Fruit fly (Drosophila melanogaster) whole organism, pupa: ENCODE data around the gene CG45067.

Experiments
- CG10348 ChIP-seq: fragments of 200-800 bp; sonication (Bioruptor generic); IDR thresholded peaks from 2 replicates; pipeline ENCODE4 v1.3.6; 2022; ENCODE audit warnings: missing biosample characterization, missing genetic modification characterization
- CG12605 ChIP-seq: fragments of 200-800 bp; sonication (Bioruptor generic); IDR thresholded peaks from 2 replicates; pipeline ENCODE4 v1.3.6; 2022; ENCODE audit warnings: missing biosample characterization, missing genetic modification characterization
- CG13204 ChIP-seq: fragments of 200-800 bp; sonication (Bioruptor generic); optimal IDR thresholded peaks from 2 replicates; lab custom pipeline; 2018; ENCODE audit warnings: missing biosample characterization, mild to moderate bottlenecking, missing genetic modification characterization, moderate library complexity
- CG14655 ChIP-seq: fragments of 200-800 bp; sonication (Bioruptor generic); optimal IDR thresholded peaks from 3 replicates; lab custom pipeline; 2017; ENCODE audit warnings: mild to moderate bottlenecking, missing biosample characterization, missing genetic modification reagents, missing genetic modification characterization
- CG15710 ChIP-seq: fragments of 200-800 bp; sonication (Bioruptor generic); optimal IDR thresholded peaks from 2 replicates; lab custom pipeline; 2018; ENCODE audit warnings: missing biosample characterization, mild to moderate bottlenecking, missing genetic modification characterization, moderate library complexity
- CG17806 ChIP-seq: fragments of 200-800 bp; sonication (Bioruptor generic); optimal IDR thresholded peaks from 2 replicates; lab custom pipeline; 2018; ENCODE audit warnings: missing biosample characterization, mild to moderate bottlenecking, missing genetic modification characterization, moderate library complexity
- CG32121 ChIP-seq: fragments of 200-800 bp; sonication (Bioruptor generic); IDR thresholded peaks from 2 replicates; pipeline ENCODE4 v1.3.6; 2022; ENCODE audit warnings: missing biosample characterization, missing genetic modification characterization
- CG34367 ChIP-seq: fragments of 200-800 bp; sonication (Bioruptor generic); optimal IDR thresholded peaks from 2 replicates; lab custom pipeline; 2018; ENCODE audit warnings: missing biosample characterization, mild to moderate bottlenecking, missing genetic modification characterization
- CG4496 ChIP-seq: fragments of 200-800 bp; sonication (Bioruptor generic); IDR thresholded peaks from 3 replicates; pipeline ENCODE4 v1.3.6; 2022; ENCODE audit warnings: missing biosample characterization, missing genetic modification characterization
- CG8159 ChIP-seq: fragments of 200-800 bp; sonication (Bioruptor generic); optimal IDR thresholded peaks from 3 replicates; lab custom pipeline; 2018; ENCODE audit warnings: missing biosample characterization, mild to moderate bottlenecking, missing genetic modification characterization, moderate library complexity
- CG8301 ChIP-seq: fragments of 200-800 bp; sonication (Bioruptor generic); optimal IDR thresholded peaks from 2 replicates; lab custom pipeline; 2018; ENCODE audit warnings: missing biosample characterization, mild to moderate bottlenecking, missing genetic modification characterization
- CG9948 ChIP-seq: fragments of 200-800 bp; sonication (Bioruptor generic); optimal IDR thresholded peaks from 2 replicates; lab custom pipeline; 2018; ENCODE audit warnings: missing biosample characterization, mild to moderate bottlenecking, missing genetic modification characterization, moderate library complexity
- D1 ChIP-seq: fragments of 200-800 bp; sonication (Bioruptor generic); optimal IDR thresholded peaks from 2 replicates; lab custom pipeline; 2018; ENCODE audit warnings: missing biosample characterization, mild to moderate bottlenecking, missing genetic modification characterization, moderate library complexity
- EcR ChIP-seq: fragments of 200-800 bp; sonication (Bioruptor generic); optimal IDR thresholded peaks from 3 replicates; lab custom pipeline; 2019; ENCODE audit warnings: missing biosample characterization, missing genetic modification characterization, mild to moderate bottlenecking, moderate library complexity, missing genetic modification reagents
- Ets98B ChIP-seq: fragments of 200-800 bp; sonication (Bioruptor generic); IDR thresholded peaks from 2 replicates; pipeline ENCODE4 v1.3.6; 2022; ENCODE audit warnings: missing biosample characterization, missing genetic modification characterization
- Pif1B ChIP-seq: fragments of 200-800 bp; sonication (Bioruptor generic); optimal IDR thresholded peaks from 3 replicates; lab custom pipeline; 2016; ENCODE audit warnings: missing biosample characterization, missing genetic modification characterization
- Snoo ChIP-seq: fragments of 200-800 bp; sonication (Bioruptor generic); optimal IDR thresholded peaks from 3 replicates; lab custom pipeline; 2017; ENCODE audit warnings: missing biosample characterization, mild to moderate bottlenecking, missing genetic modification characterization, inconsistent platforms
- fd96Ca ChIP-seq: fragments of 200-800 bp; sonication (Bioruptor generic); IDR thresholded peaks from 3 replicates; pipeline ENCODE4 v1.3.6; 2022; ENCODE audit warnings: missing biosample characterization, missing genetic modification characterization
- gl ChIP-seq: fragments of 200-800 bp; sonication (Bioruptor generic); optimal IDR thresholded peaks from 2 replicates; lab custom pipeline; 2018; ENCODE audit warnings: missing biosample characterization, mild to moderate bottlenecking, missing genetic modification characterization
- rn ChIP-seq: fragments of 200-800 bp; sonication (Bioruptor generic); IDR thresholded peaks from 2 replicates; pipeline ENCODE4 v1.3.6; 2022; ENCODE audit warnings: missing biosample characterization, missing genetic modification characterization

CG45067 gene

dm6 chr3L:3096726-3097597 is 17.3 kb downstream of the CG45067 start:
- TF ChIP-seq CG9948 (tag; lab: Kevin White, UChicago) (no peak), fd96Ca (GFP tag; lab: Robert Waterston, UW) (no peak), CG14655 (GFP tag; lab: Kevin White, UChicago) (no peak), rn (GFP tag; lab: Robert Waterston, UW) (no peak), CG17806 (tag; lab: Kevin White, UChicago) (no peak), CG15710 (tag; lab: Kevin White, UChicago) (no peak), CG10348 (no peak), gl (tag; lab: Kevin White, UChicago) (no peak), CG34367 (no peak)

- peak; percentile 43 for TF ChIP-seq CG15710 (tag; lab: Kevin White, UChicago)
- TF ChIP-seq CG8301 (tag; lab: Kevin White, UChicago): peak; percentile 55
- TF ChIP-seq Snoo (tag; lab: Kevin White, UChicago): no peak
- TF ChIP-seq CG14655 (GFP tag; lab: Kevin White, UChicago): no peak
- peak; percentile 49 for TF ChIP-seq CG8159 (tag; lab: Kevin White, UChicago)
- TF ChIP-seq Pif1B (GFP tag; lab: Kevin White, UChicago): peak; percentile 20
- TF ChIP-seq CG9948 (tag; lab: Kevin White, UChicago): no peak
- 0 out of 2 replicates have a peak, but pooled peaks have one; percentile 9 for TF ChIP-seq CG12605 (GFP tag; lab: Robert Waterston, UW)
- TF ChIP-seq CG32121: peak; percentile 26; the same call in 1 of the 2 replicates
- TF ChIP-seq D1 (tag; lab: Kevin White, UChicago): no peak
- TF ChIP-seq CG4496: 0 out of 3 replicates have a peak, but pooled peaks have one; percentile 49
- TF ChIP-seq fd96Ca (GFP tag; lab: Robert Waterston, UW): no peak
- TF ChIP-seq, all 21 proteins: peak for 7
Observed at dm6 chr3L:3096073-3096725, 18.1 kb downstream of the CG45067 start.

- TF ChIP-seq rn (GFP tag; lab: Robert Waterston, UW) (no peak), CG12605 (GFP tag; lab: Robert Waterston, UW) (peak; percentile 20), Ets98B (GFP tag; lab: Robert Waterston, UW) (peak; percentile 10; the same call in 1 of the 2 replicates)
Observed at dm6 chr3L:3095590-3095989, 18.7 kb downstream of the CG45067 start.

- TF ChIP-seq EcR (GFP tag; lab: Kevin White, UChicago) (peak; percentile 6), Ets98B (GFP tag; lab: Robert Waterston, UW) (peak; percentile 19; the same call in 1 of the 2 replicates), CG8301 (tag; lab: Kevin White, UChicago) (no peak), CG12605 (GFP tag; lab: Robert Waterston, UW) (peak; percentile 17; the same call in 1 of the 2 replicates), CG32121 (0 out of 2 replicates have a peak, but pooled peaks have one; percentile 25)
Observed at dm6 chr3L:3090581-3091345, 23.5 kb downstream of the CG45067 start.

- no peak for TF ChIP-seq gl (tag; lab: Kevin White, UChicago)
- no peak for TF ChIP-seq rn (GFP tag; lab: Robert Waterston, UW)
- TF ChIP-seq CG12605 (GFP tag; lab: Robert Waterston, UW): no peak
- TF ChIP-seq fd96Ca (GFP tag; lab: Robert Waterston, UW): no peak
- TF ChIP-seq CG14655 (GFP tag; lab: Kevin White, UChicago): no peak
- no peak for TF ChIP-seq EcR (GFP tag; lab: Kevin White, UChicago)
- TF ChIP-seq CG17806 (tag; lab: Kevin White, UChicago): no peak
- TF ChIP-seq D1 (tag; lab: Kevin White, UChicago): no peak
- no peak for TF ChIP-seq CG9948 (tag; lab: Kevin White, UChicago)
- no peak for TF ChIP-seq Snoo (tag; lab: Kevin White, UChicago)
- no peak for TF ChIP-seq CG13204 (GFP tag; lab: Kevin White, UChicago)
- no peak for TF ChIP-seq CG32121
- TF ChIP-seq CG8159 (tag; lab: Kevin White, UChicago): no peak
- TF ChIP-seq CG34367: no peak
Observed at dm6 chr3L:3089012-3089411, 25.3 kb downstream of the CG45067 start.
